Worm (Caenorhabditis elegans) whole organism, L2 larva: ENCODE results near the gene fbxa-219.

Experiments
- egl-27 ChIP-seq: sonication (generic microtip); optimal IDR thresholded peaks from 3 replicates; lab custom pipeline; 2017; ENCODE audit warnings: missing biosample characterization, missing genetic modification reagents, missing genetic modification characterization
- elt-3 ChIP-seq: sonication (generic microtip); optimal IDR thresholded peaks from 2 replicates; lab custom pipeline; 2017; ENCODE audit warnings: missing biosample characterization, missing genetic modification characterization

- no peak for TF ChIP-seq egl-27 (tag; lab: Kevin White, UChicago)
- TF ChIP-seq elt-3 (tag; lab: Kevin White, UChicago) = no peak
Measured at ce11 chrIII:2313985-2314494, 22.8 kb downstream of the fbxa-219 start, which contains the start of the genes fbxa-66 and iffb-1.
